Fruit fly (Drosophila melanogaster) whole organism, embryonic: ENCODE measurements around the gene CG31278.
A peak's percentile ranks its signal among the peaks of the same experiment; 100 is the strongest.

Experiments used
- Atf6 ChIP-seq: fragments of 200-800 bp; sonication (Bioruptor generic); IDR thresholded peaks from 2 replicates; pipeline ENCODE4 v1.3.6; 2022; ENCODE audit warnings: missing biosample characterization, missing genetic modification characterization
- Bdp1 ChIP-seq: fragments of 200-800 bp; sonication (Bioruptor generic); optimal IDR thresholded peaks from 3 replicates; lab custom pipeline; 2016; ENCODE audit warnings: missing biosample characterization, missing genetic modification characterization
- Bgb ChIP-seq: fragments of 200-800 bp; sonication (Bioruptor generic); IDR thresholded peaks from 2 replicates; pipeline ENCODE4 v1.3.6; 2022; ENCODE audit warnings: missing biosample characterization, missing genetic modification characterization; ENCODE audit not compliant: partially characterized antibody
- CG1024 ChIP-seq: fragments of 200-800 bp; sonication (Bioruptor generic); IDR thresholded peaks from 2 replicates; pipeline ENCODE4 v1.3.6; 2022; ENCODE audit warnings: missing biosample characterization, missing genetic modification characterization
- CG11456 ChIP-seq: fragments of 200-800 bp; sonication (Bioruptor generic); IDR thresholded peaks from 3 replicates; pipeline ENCODE4 v1.3.6; 2022; ENCODE audit warnings: missing biosample characterization, missing genetic modification characterization
- CG14710 ChIP-seq: fragments of 200-800 bp; sonication (Bioruptor generic); optimal IDR thresholded peaks from 3 replicates; lab custom pipeline; 2019; ENCODE audit warnings: missing biosample characterization, mild to moderate bottlenecking, missing genetic modification characterization, moderate library complexity
- CG1832 ChIP-seq: fragments of 200-800 bp; sonication (Bioruptor generic); optimal IDR thresholded peaks from 2 replicates; lab custom pipeline; 2017; ENCODE audit warnings: missing biosample characterization, mild to moderate bottlenecking, missing genetic modification characterization, inconsistent platforms
- CG2129 ChIP-seq: fragments of 200-800 bp; sonication (Bioruptor generic); IDR thresholded peaks from 2 replicates; pipeline ENCODE4 v1.3.6; 2022; ENCODE audit warnings: missing biosample characterization, missing genetic modification characterization; ENCODE audit not compliant: partially characterized antibody
- CG2199 ChIP-seq: fragments of 200-800 bp; sonication (Bioruptor generic); IDR thresholded peaks from 3 replicates; pipeline ENCODE4 v1.3.6; 2022; ENCODE audit warnings: missing biosample characterization, missing genetic modification characterization
- CG2889 ChIP-seq: fragments of 200-800 bp; sonication (Bioruptor generic); IDR thresholded peaks from 3 replicates; pipeline ENCODE4 v1.3.6; 2022; ENCODE audit warnings: missing biosample characterization, missing genetic modification characterization
- CG30403 ChIP-seq: fragments of 200-800 bp; sonication (Bioruptor generic); optimal IDR thresholded peaks from 3 replicates; lab custom pipeline; 2016; ENCODE audit warnings: missing biosample characterization, missing genetic modification characterization
- CG31365 ChIP-seq: fragments of 200-800 bp; sonication (Bioruptor generic); optimal IDR thresholded peaks from 2 replicates; lab custom pipeline; 2018; ENCODE audit warnings: missing biosample characterization, mild to moderate bottlenecking, missing genetic modification characterization
- CG3163 ChIP-seq: fragments of 200-800 bp; sonication (Bioruptor generic); optimal IDR thresholded peaks from 3 replicates; lab custom pipeline; 2016; ENCODE audit warnings: missing biosample characterization, missing genetic modification characterization
- CG3407 ChIP-seq: fragments of 200-800 bp; sonication (Bioruptor generic); optimal IDR thresholded peaks from 2 replicates; lab custom pipeline; 2018; ENCODE audit warnings: missing biosample characterization, mild to moderate bottlenecking, missing genetic modification characterization
- CG3726 ChIP-seq: fragments of 200-800 bp; sonication (Bioruptor generic); IDR thresholded peaks from 3 replicates; pipeline ENCODE4, ENCODE4 v1.3.6; 2022; ENCODE audit warnings: missing biosample characterization, missing genetic modification characterization
- CG6272 ChIP-seq: fragments of 200-800 bp; sonication (Bioruptor generic); IDR thresholded peaks from 2 replicates; pipeline ENCODE4 v1.3.6; 2022; ENCODE audit warnings: missing biosample characterization, missing genetic modification characterization
- CG6791 ChIP-seq: fragments of 200-800 bp; sonication (Bioruptor generic); IDR thresholded peaks from 3 replicates; pipeline ENCODE4 v1.3.6; 2022; ENCODE audit warnings: missing biosample characterization, missing genetic modification characterization; ENCODE audit not compliant: partially characterized antibody
- CG7963 ChIP-seq: fragments of 200-800 bp; sonication (Bioruptor generic); IDR thresholded peaks from 3 replicates; pipeline ENCODE4 v1.3.6; 2022; ENCODE audit warnings: missing biosample characterization, missing genetic modification characterization; ENCODE audit not compliant: partially characterized antibody
- CG8290 ChIP-seq, 3 experiments: fragments of 200-800 bp; sonication (Bioruptor generic); optimal IDR thresholded peaks; 2 replicates each; lab custom pipeline; 2016 to 2019; ENCODE audit warnings: missing biosample characterization in 3 of 3, missing genetic modification characterization in 3 of 3, mild to moderate bottlenecking in 2 of 3, moderate library complexity in 1 of 3
- CG8765 ChIP-seq: fragments of 200-800 bp; sonication (Bioruptor generic); IDR thresholded peaks from 2 replicates; pipeline ENCODE4 v1.3.6; 2022; ENCODE audit warnings: missing biosample characterization, missing genetic modification characterization
- CHES-1-like ChIP-seq: fragments of 200-800 bp; sonication (Bioruptor generic); optimal IDR thresholded peaks from 2 replicates; lab custom pipeline; 2016; ENCODE audit warnings: missing biosample characterization, missing genetic modification characterization
- Elba2 ChIP-seq: fragments of 200-800 bp; sonication (Bioruptor generic); optimal IDR thresholded peaks from 3 replicates; lab custom pipeline; 2016; ENCODE audit warnings: missing biosample characterization, missing genetic modification characterization
- HLH54F ChIP-seq: fragments of 200-800 bp; sonication (Bioruptor generic); optimal IDR thresholded peaks from 3 replicates; lab custom pipeline; 2016; ENCODE audit warnings: missing biosample characterization, missing genetic modification characterization
- Hand ChIP-seq: fragments of 200-800 bp; sonication (Bioruptor generic); optimal IDR thresholded peaks from 2 replicates; lab custom pipeline; 2017; ENCODE audit warnings: mild to moderate bottlenecking, missing biosample characterization, missing genetic modification reagents, missing genetic modification characterization
- HmgZ ChIP-seq: fragments of 200-800 bp; sonication (Bioruptor generic); optimal IDR thresholded peaks from 2 replicates; lab custom pipeline; 2018; ENCODE audit warnings: missing biosample characterization, mild to moderate bottlenecking, missing genetic modification characterization
- Hr3 ChIP-seq: fragments of 200-800 bp; sonication (Bioruptor generic); optimal IDR thresholded peaks from 3 replicates; lab custom pipeline; 2016; ENCODE audit warnings: missing biosample characterization, missing genetic modification characterization
- Pdp1 ChIP-seq, 2 experiments: fragments of 200-800 bp; sonication (Bioruptor generic); optimal IDR thresholded peaks; 3 replicates each; lab custom pipeline; 2016; ENCODE audit warnings: missing biosample characterization in 2 of 2, missing genetic modification characterization in 2 of 2, mild to moderate bottlenecking in 1 of 2, moderate library complexity in 1 of 2
- Ptx1 ChIP-seq: fragments of 200-800 bp; sonication (Bioruptor generic); IDR thresholded peaks from 2 replicates; pipeline ENCODE4 v1.3.6; 2022; ENCODE audit warnings: missing biosample characterization, missing genetic modification characterization
- Six4 ChIP-seq: fragments of 200-800 bp; sonication (Bioruptor generic); optimal IDR thresholded peaks from 2 replicates; lab custom pipeline; 2016; ENCODE audit warnings: missing biosample characterization, missing genetic modification characterization
- Spps ChIP-seq: fragments of 200-800 bp; sonication (Bioruptor generic); optimal IDR thresholded peaks from 2 replicates; lab custom pipeline; 2018; ENCODE audit warnings: missing biosample characterization, mild to moderate bottlenecking, missing genetic modification characterization
- Usf ChIP-seq: fragments of 200-800 bp; sonication (Bioruptor generic); optimal IDR thresholded peaks from 2 replicates; lab custom pipeline; 2017; ENCODE audit warnings: missing genotype, missing biosample characterization, missing genetic modification characterization
- Vsx1 ChIP-seq: fragments of 200-800 bp; sonication (Bioruptor generic); optimal IDR thresholded peaks from 2 replicates; lab custom pipeline; 2017; ENCODE audit warnings: missing biosample characterization, mild to moderate bottlenecking, missing genetic modification characterization, missing genetic modification reagents
- Xbp1 ChIP-seq: fragments of 200-800 bp; sonication (Bioruptor generic); optimal IDR thresholded peaks from 3 replicates; lab custom pipeline; 2016; ENCODE audit warnings: missing biosample characterization, mild to moderate bottlenecking, missing genetic modification characterization
- amos ChIP-seq: fragments of 200-800 bp; sonication (Bioruptor generic); IDR thresholded peaks from 2 replicates; pipeline ENCODE4 v1.3.6; 2022; ENCODE audit warnings: missing biosample characterization, missing genetic modification characterization; ENCODE audit not compliant: partially characterized antibody
- chif ChIP-seq, 2 experiments: fragments of 200-800 bp; sonication (Bioruptor generic); optimal IDR thresholded peaks; 3 replicates each; lab custom pipeline; 2016; ENCODE audit warnings: missing biosample characterization in 2 of 2, missing genetic modification characterization in 2 of 2
- da ChIP-seq: fragments of 200-800 bp; sonication (Bioruptor generic); optimal IDR thresholded peaks from 2 replicates; lab custom pipeline; 2016; ENCODE audit warnings: missing biosample characterization, missing genetic modification characterization
- danr ChIP-seq: fragments of 200-800 bp; sonication (Bioruptor generic); IDR thresholded peaks from 2 replicates; pipeline ENCODE4 v1.3.6; 2022; ENCODE audit warnings: missing biosample characterization, missing genetic modification characterization
- ems ChIP-seq: fragments of 200-800 bp; sonication (Bioruptor generic); optimal IDR thresholded peaks from 3 replicates; lab custom pipeline; 2016; ENCODE audit warnings: missing biosample characterization, missing genetic modification characterization
- esg ChIP-seq: fragments of 200-800 bp; sonication (Bioruptor generic); conservative IDR thresholded peaks from 2 replicates; pipeline ENCODE4 v1.3.6; 2022; ENCODE audit warnings: missing biosample characterization, missing genetic modification characterization
- ewg ChIP-seq: fragments of 200-800 bp; sonication (Bioruptor generic); optimal IDR thresholded peaks from 3 replicates; lab custom pipeline; 2017; ENCODE audit warnings: mild to moderate bottlenecking, missing biosample characterization, missing genetic modification reagents, missing genetic modification characterization
- fd64A ChIP-seq: fragments of 200-800 bp; sonication (Bioruptor generic); optimal IDR thresholded peaks from 3 replicates; lab custom pipeline; 2018; ENCODE audit warnings: missing biosample characterization, mild to moderate bottlenecking, missing genetic modification characterization
- gsb ChIP-seq: fragments of 200-800 bp; sonication (Bioruptor generic); IDR thresholded peaks from 2 replicates; pipeline ENCODE4 v1.3.6; 2022; ENCODE audit warnings: missing biosample characterization, missing genetic modification characterization
- hb ChIP-seq: fragments of 200-800 bp; sonication (Bioruptor generic); IDR thresholded peaks from 3 replicates; pipeline ENCODE4 v1.3.6; 2022; ENCODE audit warnings: missing biosample characterization, missing genetic modification characterization; ENCODE audit not compliant: partially characterized antibody
- her ChIP-seq: fragments of 200-800 bp; sonication (Bioruptor generic); optimal IDR thresholded peaks from 2 replicates; lab custom pipeline; 2016; ENCODE audit warnings: missing biosample characterization, missing genetic modification characterization
- hkb ChIP-seq, 2 experiments: fragments of 200-800 bp in 1 of 2; fragments of >200 bp in 1 of 2; sonication (Bioruptor generic) in 1 of 2; IDR thresholded peaks in 1 of 2; optimal IDR thresholded peaks in 1 of 2; 2 replicates each; pipeline versions ENCODE4 v1.3.6 to Lab custom; 2017 to 2022; ENCODE audit warnings: missing biosample characterization in 1 of 2, missing genetic modification characterization in 1 of 2
- kah ChIP-seq: fragments of 200-800 bp; sonication (Bioruptor generic); optimal IDR thresholded peaks from 2 replicates; lab custom pipeline; 2018; ENCODE audit warnings: missing biosample characterization, mild to moderate bottlenecking, missing genetic modification characterization
- p53 ChIP-seq: fragments of 200-800 bp; sonication (Bioruptor generic); optimal IDR thresholded peaks from 2 replicates; lab custom pipeline; 2016; ENCODE audit warnings: missing biosample characterization, missing genetic modification characterization
- pb ChIP-seq: fragments of 200-800 bp; sonication (Bioruptor generic); optimal IDR thresholded peaks from 3 replicates; lab custom pipeline; 2016; ENCODE audit warnings: missing biosample characterization, missing genetic modification characterization
- peb ChIP-seq: fragments of 200-800 bp; sonication (Bioruptor generic); IDR thresholded peaks from 2 replicates; pipeline ENCODE4 v1.3.6; 2022; ENCODE audit warnings: missing biosample characterization, missing genetic modification characterization
- zf30C ChIP-seq: fragments of 200-800 bp; sonication (Bioruptor generic); optimal IDR thresholded peaks from 3 replicates; lab custom pipeline; 2018; ENCODE audit warnings: missing biosample characterization, mild to moderate bottlenecking, missing genetic modification characterization

CG31278 gene

DNA sequence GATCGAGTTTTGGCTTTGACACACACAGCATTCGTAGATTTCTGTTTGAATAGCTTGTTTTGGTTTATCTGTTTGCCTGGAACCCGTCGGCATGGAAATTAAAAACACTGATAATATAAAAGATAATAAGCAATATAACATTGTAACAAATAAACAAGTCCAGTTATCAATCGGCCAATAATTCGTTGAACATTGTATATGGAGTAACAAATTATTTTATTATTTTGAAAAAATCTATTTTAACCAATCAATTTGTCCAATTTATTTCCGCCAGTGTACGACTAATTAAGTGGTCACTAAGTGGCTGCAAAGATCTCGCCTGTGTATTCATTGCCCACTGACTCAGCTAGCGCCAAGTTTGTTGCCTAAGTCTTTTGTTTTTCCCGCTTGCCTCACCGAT lies 19.3 kb downstream of the CG31278 start (continued):
- no peak for TF ChIP-seq CG2199 (GFP tag; lab: Robert Waterston, UW)
- TF ChIP-seq Pdp1 (GFP tag; optimal IDR thresholded peaks at IDR 0.05; lab: Kevin White, UChicago): no peak
- TF ChIP-seq CG1832: no peak
- peak; percentile 28 for TF ChIP-seq HmgZ
- TF ChIP-seq CG2889 (GFP tag; lab: Robert Waterston, UW): no peak
- no peak for TF ChIP-seq CG2129 (GFP tag; lab: Robert Waterston, UW)
- TF ChIP-seq Hand (GFP tag; lab: Kevin White, UChicago): no peak
- no peak for TF ChIP-seq Spps
- peak; percentile 44 for TF ChIP-seq CG30403 (GFP tag; lab: Kevin White, UChicago)
- no peak for TF ChIP-seq p53 (GFP tag; lab: Kevin White, UChicago)
- TF ChIP-seq CG3407 (GFP tag; lab: Kevin White, UChicago): no peak
- no peak for TF ChIP-seq CG31365 (tag; lab: Kevin White, UChicago)
- no peak for TF ChIP-seq CHES-1-like
- no peak for TF ChIP-seq Six4
- TF ChIP-seq peb (GFP tag; lab: Robert Waterston, UW): no peak
- no peak for TF ChIP-seq CG7963 (GFP tag; lab: Robert Waterston, UW)
- TF ChIP-seq Hr3: no peak
- TF ChIP-seq kah (GFP tag; lab: Kevin White, UChicago): no peak
- TF ChIP-seq Bdp1 (GFP tag; lab: Kevin White, UChicago): no peak
- TF ChIP-seq CG8765 (GFP tag; lab: Robert Waterston, UW): 0 out of 2 replicates have a peak, but pooled peaks have one; percentile 24
- peak; percentile 22 for TF ChIP-seq Xbp1 (GFP tag; lab: Kevin White, UChicago)
- TF ChIP-seq ewg (GFP tag; lab: Kevin White, UChicago): no peak
- TF ChIP-seq CG6791: no peak
- TF ChIP-seq CG6272: 0 out of 2 replicates have a peak, but pooled peaks have one; percentile 20
- TF ChIP-seq CG14710 (tag; lab: Kevin White, UChicago): peak; percentile 6
- no peak for TF ChIP-seq zf30C (GFP tag; lab: Kevin White, UChicago)
- TF ChIP-seq hkb (optimal IDR thresholded peaks at IDR 0.05; lab: Kevin White, UChicago): no peak
- peak; percentile 42; the same call in 1 of the 2 replicates for TF ChIP-seq hkb (GFP tag; IDR thresholded peaks at IDR 0.05; lab: Robert Waterston, UW)
- TF ChIP-seq HLH54F (GFP tag; lab: Kevin White, UChicago): no peak
- no peak for TF ChIP-seq danr (GFP tag; lab: Robert Waterston, UW)
- TF ChIP-seq amos (GFP tag; lab: Robert Waterston, UW): no peak
- TF ChIP-seq Vsx1 (GFP tag; lab: Kevin White, UChicago): peak; percentile 48
- peak; percentile 75 for TF ChIP-seq Atf6 (GFP tag; lab: Robert Waterston, UW)
- no peak for TF ChIP-seq ems (GFP tag; lab: Kevin White, UChicago)
- TF ChIP-seq hb (GFP tag; lab: Robert Waterston, UW): no peak
- no peak for TF ChIP-seq Elba2 (GFP tag; lab: Kevin White, UChicago)
- TF ChIP-seq Usf (GFP tag; lab: Kevin White, UChicago): no peak
- peak; percentile 45 for TF ChIP-seq gsb (GFP tag; lab: Robert Waterston, UW)
- TF ChIP-seq chif (GFP tag; optimal IDR thresholded peaks at IDR 0.05; lab: Kevin White, UChicago): no peak
- no peak for TF ChIP-seq her (GFP tag; lab: Kevin White, UChicago)
- no peak for TF ChIP-seq fd64A (GFP tag; lab: Kevin White, UChicago)
- peak; percentile 69; the same call in 2 of the 3 replicates for TF ChIP-seq CG11456
- TF ChIP-seq Ptx1 (GFP tag; lab: Robert Waterston, UW): peak; percentile 33; the same call in 1 of the 2 replicates
- no peak for TF ChIP-seq da (GFP tag; lab: Kevin White, UChicago)
- no peak for TF ChIP-seq CG1024
- TF ChIP-seq pb (GFP tag; lab: Kevin White, UChicago): no peak
- no peak for TF ChIP-seq CG3726 (GFP tag; lab: Robert Waterston, UW)
- no peak for TF ChIP-seq Bgb (GFP tag; lab: Robert Waterston, UW)
- TF ChIP-seq CG3163 (GFP tag; lab: Kevin White, UChicago): no peak
- TF ChIP-seq CG8290 (GFP tag; optimal IDR thresholded peaks at IDR 0.05; lab: Kevin White, UChicago): no peak
- peak in 1 of 2 experiments; percentile 43 for TF ChIP-seq CG8290 (tag; optimal IDR thresholded peaks at IDR 0.05; lab: Kevin White, UChicago)
- TF ChIP-seq esg (GFP tag; lab: Robert Waterston, UW): peak; percentile 35; the same call in 1 of the 2 replicates
